Worm (Caenorhabditis elegans): ENCODE results near the gene tnc-2.

tnc-2 gene

DNA sequence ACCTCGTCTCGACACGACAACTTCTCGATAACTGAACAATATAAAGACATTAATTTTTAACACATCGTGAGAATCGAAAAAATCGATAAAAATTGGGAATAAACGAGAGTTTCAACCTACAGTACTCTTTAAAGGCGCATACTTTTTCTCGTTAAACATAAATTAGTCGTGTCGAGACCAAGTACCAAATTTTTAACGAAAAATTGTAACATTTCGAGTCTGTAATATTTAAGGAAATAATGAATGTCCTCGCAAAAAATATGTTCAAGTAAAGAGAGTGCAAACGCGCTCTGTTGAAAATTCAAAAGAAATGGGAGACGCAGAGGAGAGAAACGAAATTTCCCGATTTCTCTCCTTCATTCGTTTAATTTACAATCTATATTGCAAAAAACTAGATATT is 16.3 kb upstream of the tnc-2 start:
- TF ChIP-seq hmg-4 (GFP tag; optimal IDR thresholded peaks at IDR 0.05) (no peak), hmbx-1 (tag; optimal IDR thresholded peaks at IDR 0.05) (no peak), B0310.2 (tag; optimal IDR thresholded peaks at IDR 0.05) (no peak), F13C5.2 (tag; optimal IDR thresholded peaks at IDR 0.05) (no peak), tbx-11 (GFP tag; IDR thresholded peaks at IDR 0.05) (no peak), pes-1 (GFP tag; IDR thresholded peaks at IDR 0.05) (no peak), ama-1 (optimal IDR thresholded peaks at IDR 0.05) (no peak)

DNA sequence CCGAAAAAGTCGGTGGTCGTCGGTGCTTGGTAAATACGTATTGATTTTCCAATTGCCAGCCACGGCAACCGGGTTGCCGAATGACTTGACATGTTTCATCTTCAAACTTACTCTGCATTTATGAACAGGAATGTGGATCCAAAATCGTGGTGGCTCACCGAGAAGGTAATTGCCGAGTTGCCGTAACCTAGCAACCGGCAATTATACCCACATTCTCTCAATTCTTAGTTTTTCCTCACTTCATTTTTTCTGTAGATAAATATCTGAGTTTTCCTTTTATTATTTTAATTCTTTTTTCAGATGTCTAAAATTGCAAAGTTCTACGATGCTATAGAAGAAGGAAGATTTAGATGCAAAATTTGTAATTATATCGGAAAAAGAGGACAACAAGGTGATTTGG is 14.0 kb upstream of the tnc-2 start, which contains the start of gene ZK673.4:
TSS of gene ZK673.4 (plus strand) at position 301 of the 400 bp plus-strand sequence.
- no peak for TF ChIP-seq tbx-11 (GFP tag; IDR thresholded peaks at IDR 0.05)
- no peak for TF ChIP-seq ceh-13 (GFP tag; optimal IDR thresholded peaks at IDR 0.05)
- no peak for TF ChIP-seq ceh-36 (tag; optimal IDR thresholded peaks at IDR 0.05)
- no peak for TF ChIP-seq sea-1 (GFP tag; conservative IDR thresholded peaks at IDR 0.05)
- no peak for TF ChIP-seq B0310.2 (tag; optimal IDR thresholded peaks at IDR 0.05)
- no peak for TF ChIP-seq flt-1 (GFP tag; IDR thresholded peaks at IDR 0.05)
- no peak for TF ChIP-seq ama-1 (optimal IDR thresholded peaks at IDR 0.05)
- TF ChIP-seq hnd-1 (tag; optimal IDR thresholded peaks at IDR 0.05), result no peak
- no peak for TF ChIP-seq aly-1 (tag; optimal IDR thresholded peaks at IDR 0.05)
- TF ChIP-seq tra-4 (tag; optimal IDR thresholded peaks at IDR 0.05), result no peak
- TF ChIP-seq ets-7 (tag; optimal IDR thresholded peaks at IDR 0.05), result no peak
- TF ChIP-seq hmg-4 (GFP tag; optimal IDR thresholded peaks at IDR 0.05), result no peak

DNA sequence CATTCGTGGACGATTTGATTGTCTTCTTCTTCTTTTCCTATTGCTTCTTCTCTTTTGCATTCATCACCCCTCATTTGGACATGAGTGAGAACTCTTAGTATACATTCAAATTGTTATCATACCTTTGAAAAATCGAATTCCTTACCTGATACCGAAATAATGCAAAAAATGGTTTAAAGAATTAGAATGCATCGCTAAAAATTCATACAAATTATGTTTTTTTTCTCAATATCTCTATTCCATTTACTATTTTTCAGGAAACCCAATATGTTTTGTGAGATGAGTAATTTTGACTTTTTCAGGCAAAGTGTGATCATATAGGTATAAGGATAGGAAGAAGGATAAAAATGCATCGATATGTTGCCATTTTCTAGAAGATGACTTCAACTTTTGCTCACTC is 9.7 kb upstream of the tnc-2 start, which contains the start of gene ZK673.11:
TSS of gene ZK673.11 (plus strand) at position 301 of the 400 bp plus-strand sequence.
- TF ChIP-seq scrt-1 (GFP tag; IDR thresholded peaks at IDR 0.05), result no peak

DNA sequence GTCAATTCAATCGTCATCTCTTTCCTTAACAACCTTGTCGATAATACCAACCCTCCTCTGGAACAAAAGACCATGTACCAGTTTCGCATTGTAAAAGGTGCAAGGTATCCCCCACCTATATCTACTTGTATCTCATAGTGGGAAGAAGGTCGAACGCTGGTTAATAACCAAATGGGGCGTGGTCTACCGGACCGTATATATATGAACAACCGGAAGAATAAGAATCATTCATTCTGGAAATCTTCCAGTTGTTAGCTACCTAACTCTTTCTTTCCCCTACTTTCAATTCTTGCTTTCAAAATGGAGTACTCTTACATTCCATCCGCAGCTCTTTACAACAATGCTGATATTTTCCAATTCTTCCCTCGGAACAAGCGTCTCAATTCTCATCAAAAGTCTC is 5.4 kb upstream of the tnc-2 start, which contains the start of gene ZK673.5:
TSS of gene ZK673.5 (plus strand) at position 301 of the 400 bp plus-strand sequence.
- TF ChIP-seq sea-1 (GFP tag; conservative IDR thresholded peaks at IDR 0.05) (no peak), scrt-1 (GFP tag; IDR thresholded peaks at IDR 0.05) (no peak), aly-1 (tag; optimal IDR thresholded peaks at IDR 0.05) (no peak), tbx-11 (GFP tag; IDR thresholded peaks at IDR 0.05) (no peak)

DNA sequence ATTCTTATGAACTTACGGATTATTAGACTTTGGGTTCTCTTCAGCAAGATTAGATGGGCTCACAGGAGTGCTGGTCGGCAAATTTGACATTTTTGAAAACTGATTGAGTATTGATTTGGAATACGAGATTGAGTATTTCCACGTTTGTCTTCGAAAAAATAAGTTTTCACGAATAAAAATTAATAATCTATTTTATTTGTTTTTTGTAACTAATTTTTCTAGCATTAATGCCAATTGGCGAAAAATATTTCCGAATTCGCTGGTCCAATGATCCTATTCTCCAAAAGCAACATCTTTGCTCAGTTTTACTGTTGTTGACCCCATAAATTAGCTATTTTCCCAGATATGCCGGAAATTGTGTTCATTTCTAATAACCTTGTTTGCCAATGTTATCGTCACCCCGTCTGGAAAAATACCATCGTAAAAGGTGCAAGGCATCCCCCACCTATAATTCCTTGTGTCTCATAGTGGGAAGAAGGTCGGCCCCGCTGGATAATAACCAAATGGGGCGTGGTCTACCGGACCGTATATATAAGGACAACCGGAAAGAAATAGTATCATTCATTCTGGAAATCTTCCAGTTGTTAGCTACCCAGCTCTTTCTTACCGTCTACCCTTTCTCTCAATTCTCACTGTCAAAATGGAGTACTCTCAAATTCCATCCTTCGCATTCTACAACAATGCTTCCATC is 2.3 kb upstream of the tnc-2 start, which contains the start of the genes ZK673.6 and sdz-37:
TSS of gene ZK673.6 (minus strand) at position 101 of the 691 bp plus-strand sequence.
TSS of gene sdz-37 (plus strand) at position 641 of the 691 bp plus-strand sequence.
- TF ChIP-seq hnd-1 (tag; optimal IDR thresholded peaks at IDR 0.05), result no peak
- TF ChIP-seq hmbx-1 (tag; optimal IDR thresholded peaks at IDR 0.05), result no peak
- no peak for TF ChIP-seq tbx-11 (GFP tag; IDR thresholded peaks at IDR 0.05)
- no peak for TF ChIP-seq sea-1 (GFP tag; conservative IDR thresholded peaks at IDR 0.05)
- no peak for TF ChIP-seq ets-7 (tag; optimal IDR thresholded peaks at IDR 0.05)
- TF ChIP-seq flt-1 (GFP tag; IDR thresholded peaks at IDR 0.05), result no peak
- no peak for TF ChIP-seq ceh-36 (tag; optimal IDR thresholded peaks at IDR 0.05)
- TF ChIP-seq ama-1 (optimal IDR thresholded peaks at IDR 0.05), result no peak
- TF ChIP-seq scrt-1 (GFP tag; IDR thresholded peaks at IDR 0.05), result no peak
- no peak for TF ChIP-seq pes-1 (GFP tag; IDR thresholded peaks at IDR 0.05)
- no peak for TF ChIP-seq ceh-13 (GFP tag; optimal IDR thresholded peaks at IDR 0.05)
- TF ChIP-seq tra-4 (tag; optimal IDR thresholded peaks at IDR 0.05), result no peak
- no peak for TF ChIP-seq hmg-4 (GFP tag; optimal IDR thresholded peaks at IDR 0.05)
- no peak for TF ChIP-seq tbx-37 (GFP tag; conservative IDR thresholded peaks at IDR 0.05)

DNA sequence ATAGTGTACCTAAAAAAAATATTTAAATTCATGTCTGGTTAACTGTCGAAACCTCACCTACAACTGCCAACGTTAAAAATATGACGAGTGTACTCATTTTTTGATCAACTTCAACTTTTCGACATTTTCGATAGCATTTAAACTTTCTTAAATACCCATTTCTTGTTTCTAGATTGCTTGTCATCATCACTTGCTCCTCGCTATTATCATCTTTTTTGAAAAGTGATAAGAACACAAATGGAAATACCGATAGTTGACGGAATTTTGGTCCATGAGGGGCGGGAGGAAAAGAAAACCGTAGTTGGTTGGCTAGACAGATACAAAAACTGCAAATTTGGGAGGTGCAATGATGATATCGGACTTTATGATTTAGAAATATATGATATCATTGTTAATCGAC is 3.5 kb downstream of the tnc-2 start, which contains the start of gene clec-143:
TSS of gene clec-143 (minus strand) at position 139 of the 400 bp plus-strand sequence.
- no peak for TF ChIP-seq ceh-13 (GFP tag; optimal IDR thresholded peaks at IDR 0.05)
- TF ChIP-seq hnd-1 (tag; optimal IDR thresholded peaks at IDR 0.05), result no peak
- TF ChIP-seq ets-7 (tag; optimal IDR thresholded peaks at IDR 0.05), result no peak
- TF ChIP-seq sea-1 (GFP tag; conservative IDR thresholded peaks at IDR 0.05), result no peak
- no peak for TF ChIP-seq B0310.2 (tag; optimal IDR thresholded peaks at IDR 0.05)
- no peak for TF ChIP-seq hmg-4 (GFP tag; optimal IDR thresholded peaks at IDR 0.05)
- no peak for TF ChIP-seq F13C5.2 (tag; optimal IDR thresholded peaks at IDR 0.05)
- TF ChIP-seq pes-1 (GFP tag; IDR thresholded peaks at IDR 0.05), result no peak
- no peak for TF ChIP-seq ama-1 (optimal IDR thresholded peaks at IDR 0.05)
- TF ChIP-seq aly-1 (tag; optimal IDR thresholded peaks at IDR 0.05), result no peak
- no peak for TF ChIP-seq ceh-36 (tag; optimal IDR thresholded peaks at IDR 0.05)
- TF ChIP-seq flt-1 (GFP tag; IDR thresholded peaks at IDR 0.05), result no peak

DNA sequence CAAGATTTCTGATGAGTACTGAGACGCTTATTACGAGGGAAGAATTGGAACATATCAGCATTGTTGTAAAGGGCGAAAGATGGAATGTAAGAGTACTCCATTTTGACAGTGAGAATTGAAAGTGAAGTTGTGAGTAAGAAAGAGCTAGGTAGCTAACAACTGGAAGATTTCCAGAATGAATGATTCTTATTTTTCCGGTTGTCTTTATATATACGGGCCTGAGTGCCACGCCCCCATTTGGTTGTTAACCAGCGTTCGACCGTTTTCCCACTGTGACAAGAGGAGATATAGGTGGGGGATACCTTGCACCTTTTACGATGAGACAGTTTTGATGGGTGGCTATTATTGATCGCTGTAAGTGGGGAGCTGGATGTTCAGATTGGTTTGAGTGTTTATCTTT is 4.6 kb downstream of the tnc-2 start, which contains the start of gene ZK666.1:
TSS of gene ZK666.1 (minus strand) at position 101 of the 400 bp plus-strand sequence.
- TF ChIP-seq tra-4 (tag; optimal IDR thresholded peaks at IDR 0.05), result no peak
- TF ChIP-seq ets-7 (tag; optimal IDR thresholded peaks at IDR 0.05), result no peak
- TF ChIP-seq ama-1 (optimal IDR thresholded peaks at IDR 0.05), result no peak
- no peak for TF ChIP-seq tbx-37 (GFP tag; conservative IDR thresholded peaks at IDR 0.05)
- TF ChIP-seq hnd-1 (tag; optimal IDR thresholded peaks at IDR 0.05), result no peak
- TF ChIP-seq pes-1 (GFP tag; IDR thresholded peaks at IDR 0.05), result no peak
- no peak for TF ChIP-seq scrt-1 (GFP tag; IDR thresholded peaks at IDR 0.05)
- TF ChIP-seq F13C5.2 (tag; optimal IDR thresholded peaks at IDR 0.05), result no peak
- no peak for TF ChIP-seq B0310.2 (tag; optimal IDR thresholded peaks at IDR 0.05)

DNA sequence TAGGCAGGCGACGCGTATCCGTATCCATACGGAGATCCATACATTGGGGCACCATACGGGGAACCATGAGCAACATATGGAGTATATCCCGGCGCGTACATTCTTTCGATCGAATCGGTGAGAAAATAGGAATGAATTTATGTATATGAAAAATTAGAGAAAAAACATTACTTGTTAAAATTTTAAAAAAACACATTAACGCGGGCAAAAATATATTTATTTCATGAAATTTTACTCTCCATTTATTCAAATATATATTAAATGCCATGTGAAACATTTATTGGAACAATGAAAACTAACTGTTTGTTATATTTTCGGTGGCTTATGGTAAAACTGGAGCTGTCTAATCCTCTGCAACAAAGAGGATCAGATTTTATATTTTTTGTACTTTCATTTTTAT is 5.1 kb downstream of the tnc-2 start, which contains the start of gene ZK666.2:
TSS of gene ZK666.2 (minus strand) at position 101 of the 400 bp plus-strand sequence.
- TF ChIP-seq hnd-1 (tag; optimal IDR thresholded peaks at IDR 0.05) (no peak), F13C5.2 (tag; optimal IDR thresholded peaks at IDR 0.05) (no peak), tbx-37 (GFP tag; conservative IDR thresholded peaks at IDR 0.05) (no peak), hmbx-1 (tag; optimal IDR thresholded peaks at IDR 0.05) (no peak), ama-1 (optimal IDR thresholded peaks at IDR 0.05) (no peak), tbx-11 (GFP tag; IDR thresholded peaks at IDR 0.05) (no peak), B0310.2 (tag; optimal IDR thresholded peaks at IDR 0.05) (no peak), pes-1 (GFP tag; IDR thresholded peaks at IDR 0.05) (no peak), aly-1 (tag; optimal IDR thresholded peaks at IDR 0.05) (no peak), tra-4 (tag; optimal IDR thresholded peaks at IDR 0.05) (no peak), sea-1 (GFP tag; conservative IDR thresholded peaks at IDR 0.05) (no peak), ets-7 (tag; optimal IDR thresholded peaks at IDR 0.05) (no peak), ceh-36 (tag; optimal IDR thresholded peaks at IDR 0.05) (no peak), scrt-1 (GFP tag; IDR thresholded peaks at IDR 0.05) (no peak), ceh-13 (GFP tag; optimal IDR thresholded peaks at IDR 0.05) (no peak), flt-1 (GFP tag; IDR thresholded peaks at IDR 0.05) (no peak), hmg-4 (GFP tag; optimal IDR thresholded peaks at IDR 0.05) (no peak)

Data from whole organism, early embryonic.